Worm (Caenorhabditis elegans): ENCODE data around the gene F22H10.3.

The F22H10.3 gene

DNA sequence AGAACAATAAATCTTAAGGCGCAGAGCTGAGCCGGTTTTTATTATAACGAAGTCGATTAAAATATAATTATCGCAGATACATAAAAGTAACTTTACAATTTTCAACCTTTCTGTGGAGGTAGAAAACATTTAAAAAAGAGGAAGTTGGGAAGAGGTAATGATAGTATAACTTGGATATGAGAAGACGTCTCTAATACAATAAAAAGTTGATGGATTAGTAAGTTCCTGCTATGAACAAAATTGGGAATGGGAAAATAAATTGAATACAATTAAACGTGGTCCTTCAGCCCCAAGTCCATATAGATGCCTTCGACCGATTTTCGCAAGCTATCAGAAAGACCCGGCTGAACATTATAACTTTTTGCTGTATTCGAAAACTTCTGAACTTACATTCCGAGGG, 28.1 kb upstream of the F22H10.3 start:
- no peak for TF ChIP-seq nhr-179 (tag; optimal IDR thresholded peaks at IDR 0.05)

DNA sequence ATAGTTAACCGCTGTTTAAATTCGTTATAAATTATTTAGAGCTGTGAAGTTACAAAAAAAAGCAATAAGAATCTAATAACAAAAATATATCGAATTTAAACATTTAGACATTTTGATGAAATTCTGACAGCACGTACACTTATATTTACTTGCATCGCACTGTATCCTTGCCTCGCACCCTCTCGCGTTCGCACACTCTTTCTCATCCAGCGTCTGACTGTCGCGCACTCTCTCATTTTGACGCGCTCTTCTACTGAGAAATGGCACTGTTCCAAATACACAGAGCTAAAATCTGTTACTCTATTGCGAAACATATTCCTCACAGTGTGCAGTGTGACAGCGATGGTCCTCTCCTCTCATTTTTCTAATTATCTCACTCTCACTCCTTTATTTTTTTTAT, 26.6 kb upstream of the F22H10.3 start:
- peak; percentile 4 for TF ChIP-seq lin-40 (tag; optimal IDR thresholded peaks at IDR 0.05)
- no peak for TF ChIP-seq B0336.3 (GFP tag; IDR thresholded peaks at IDR 0.05)
- TF ChIP-seq cebp-1 (GFP tag; IDR thresholded peaks at IDR 0.05) = peak; percentile 23; the same call in 1 of the 2 replicates
- TF ChIP-seq cebp-1 (tag; optimal IDR thresholded peaks at IDR 0.05) = peak; percentile 93
- TF ChIP-seq pbrm-1 (GFP tag; IDR thresholded peaks at IDR 0.05) = peak; percentile 50; the same call in 1 of the 2 replicates
- TF ChIP-seq ZK185.1 (tag; optimal IDR thresholded peaks at IDR 0.05; ENCODE audit: poor library complexity, severe bottlenecking) = peak; percentile 12
- TF ChIP-seq madf-3 (GFP tag; IDR thresholded peaks at IDR 0.05) = no peak
- no peak for TF ChIP-seq ceh-58 (GFP tag; IDR thresholded peaks at IDR 0.05)
- no peak for TF ChIP-seq snpc-4 (GFP tag; optimal IDR thresholded peaks at IDR 0.05)
- peak in 1 of 4 experiments; percentile 1 for TF ChIP-seq snpc-4 (tag; optimal IDR thresholded peaks at IDR 0.05)
- TF ChIP-seq bed-1 (GFP tag; IDR thresholded peaks at IDR 0.05) = no peak
- peak; percentile 88 for TF ChIP-seq hmg-1.2 (GFP tag; IDR thresholded peaks at IDR 0.05)

DNA sequence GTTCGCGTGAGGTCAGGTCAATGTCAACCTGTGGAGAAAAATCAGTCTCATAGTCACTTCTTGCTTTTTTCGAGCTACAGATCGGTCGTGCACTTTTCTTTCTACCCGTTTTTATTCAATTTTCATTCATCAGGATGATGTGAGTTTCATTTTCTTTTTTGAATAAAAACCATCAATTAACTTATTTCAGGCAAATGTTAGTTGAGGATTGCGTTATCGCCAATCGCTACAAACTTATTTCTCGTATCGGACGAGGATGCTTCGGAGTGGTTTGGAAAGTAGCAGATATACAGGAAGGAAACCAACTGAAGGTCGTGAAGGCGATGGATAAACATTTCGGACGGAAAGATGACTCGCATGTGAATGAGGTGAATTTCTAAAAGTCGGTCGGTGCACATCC, 24.7 kb upstream of the F22H10.3 start, which contains the start of gene F22H10.1:
Gene F22H10.1, plus strand, starts transcription at position 211 of the 400 bp plus-strand sequence.
- TF ChIP-seq tlf-1 (GFP tag; optimal IDR thresholded peaks at IDR 0.05) = no peak
- TF ChIP-seq egrh-3 (GFP tag; IDR thresholded peaks at IDR 0.05) = no peak
- no peak for TF ChIP-seq Y67H2A.10 (GFP tag; conservative IDR thresholded peaks at IDR 0.05)
- no peak for TF ChIP-seq aptf-3 (GFP tag; IDR thresholded peaks at IDR 0.05)
- TF ChIP-seq ceh-79 (tag; optimal IDR thresholded peaks at IDR 0.05) = no peak
- no peak for TF ChIP-seq tbx-9 (tag; optimal IDR thresholded peaks at IDR 0.05; ENCODE audit: borderline replicate concordance)
- no peak for TF ChIP-seq C17E4.6 (GFP tag; IDR thresholded peaks at IDR 0.05)
- no peak for TF ChIP-seq mxl-1 (tag; optimal IDR thresholded peaks at IDR 0.05)
- TF ChIP-seq F23B12.7 (tag; optimal IDR thresholded peaks at IDR 0.05; ENCODE audit: insufficient read depth) = no peak
- TF ChIP-seq unc-130 (GFP tag; optimal IDR thresholded peaks at IDR 0.05) = no peak
- TF ChIP-seq snpc-4 (GFP tag; optimal IDR thresholded peaks at IDR 0.05) = no peak
- TF ChIP-seq snpc-4 (tag; optimal IDR thresholded peaks at IDR 0.05) = no peak
- no peak for TF ChIP-seq tbp1 (GFP tag; optimal IDR thresholded peaks at IDR 0.05)
- TF ChIP-seq B0035.1 (tag; optimal IDR thresholded peaks at IDR 0.05) = no peak
- TF ChIP-seq bed-1 (GFP tag; IDR thresholded peaks at IDR 0.05) = no peak
- no peak for TF ChIP-seq F57A8.1 (GFP tag; optimal IDR thresholded peaks at IDR 0.05)
- TF ChIP-seq B0336.3 (GFP tag; IDR thresholded peaks at IDR 0.05) = no peak
- TF ChIP-seq egl-18 (GFP tag; IDR thresholded peaks at IDR 0.05) = no peak

DNA sequence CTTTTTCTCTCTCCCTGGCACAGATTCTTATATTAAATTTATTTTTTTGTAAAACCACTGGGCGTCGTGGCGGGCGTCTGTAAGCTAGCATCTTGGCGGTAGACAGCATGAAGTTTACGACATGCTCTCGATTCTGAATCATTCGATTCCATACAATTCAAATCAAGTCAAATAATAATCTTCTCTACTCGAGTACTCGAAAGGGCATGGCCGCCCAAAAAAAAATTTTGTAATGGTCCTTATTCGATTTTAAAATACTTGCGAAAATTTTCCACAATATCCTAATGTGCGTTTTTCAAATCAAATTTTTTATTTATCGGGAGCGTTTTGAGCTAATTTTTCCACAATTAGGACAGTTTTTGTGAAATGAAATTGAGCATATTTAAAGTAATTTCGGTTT, 20.6 kb upstream of the F22H10.3 start:
- no peak for TF ChIP-seq him-1 (tag; optimal IDR thresholded peaks at IDR 0.05)
- TF ChIP-seq rpc-1 (optimal IDR thresholded peaks at IDR 0.05) = peak; percentile 8
- peak; percentile 38 for TF ChIP-seq rpc-1 (tag; optimal IDR thresholded peaks at IDR 0.05)
- no peak for TF ChIP-seq nhr-27 (tag; optimal IDR thresholded peaks at IDR 0.05)
- no peak for TF ChIP-seq dox-1 (GFP tag; IDR thresholded peaks at IDR 0.05)

DNA sequence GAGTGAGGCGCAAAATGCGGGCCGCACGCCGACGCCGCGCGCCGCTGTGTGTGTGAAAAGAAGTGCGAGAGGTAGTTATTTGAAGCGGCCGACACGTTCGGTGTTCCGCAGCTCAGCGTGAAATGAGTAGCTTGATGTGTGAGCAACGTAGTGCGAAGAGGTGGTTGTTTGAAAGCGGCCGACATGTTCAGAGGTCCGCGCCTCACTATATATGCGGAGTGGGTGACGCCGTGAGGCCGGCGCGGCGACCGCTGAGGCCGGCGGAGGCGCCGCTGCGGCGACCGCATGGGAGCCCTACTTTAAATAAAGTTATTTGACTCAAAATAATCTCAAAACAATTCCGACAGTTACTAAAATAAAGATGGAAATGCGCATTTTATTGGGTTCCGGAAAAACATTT, 19.3 kb upstream of the F22H10.3 start:
- TF ChIP-seq dox-1 (GFP tag; IDR thresholded peaks at IDR 0.05) (0 out of 2 replicates have a peak, but pooled peaks have one; percentile 5), cebp-1 (GFP tag; IDR thresholded peaks at IDR 0.05) (no peak), cebp-1 (tag; optimal IDR thresholded peaks at IDR 0.05) (no peak), attf-3 (GFP tag; conservative IDR thresholded peaks at IDR 0.05) (no peak), egrh-3 (GFP tag; IDR thresholded peaks at IDR 0.05) (peak; percentile 78; the same call in 1 of the 2 replicates), snpc-4 (GFP tag; optimal IDR thresholded peaks at IDR 0.05) (no peak), snpc-4 (tag; optimal IDR thresholded peaks at IDR 0.05) (peak in 2 of 4 experiments; percentile 33 to 69), zfh-2 (GFP tag; conservative IDR thresholded peaks at IDR 0.05) (peak; percentile 89), T07F8.4 (tag; optimal IDR thresholded peaks at IDR 0.05) (no peak), sea-2 (GFP tag; IDR thresholded peaks at IDR 0.05) (0 out of 2 replicates have a peak, but pooled peaks have one; percentile 28), nhr-179 (tag; optimal IDR thresholded peaks at IDR 0.05) (no peak)
